Fruit fly (Drosophila melanogaster) whole organism, adult: ENCODE measurements around the gene CG6013.

ENCODE experiments used
- CG11617 ChIP-seq: fragments of 200-800 bp; sonication (Bioruptor generic); optimal IDR thresholded peaks from 2 replicates; lab custom pipeline; 2017; ENCODE audit warnings: mild to moderate bottlenecking, missing biosample characterization, missing genetic modification reagents, missing genetic modification characterization
- CG12768 ChIP-seq: fragments of 200-800 bp; sonication (Bioruptor generic); optimal IDR thresholded peaks from 2 replicates; lab custom pipeline; 2017; ENCODE audit warnings: missing biosample characterization, missing genetic modification characterization, mild to moderate bottlenecking, moderate library complexity, missing genetic modification reagents
- CG14711 ChIP-seq: fragments of 200-800 bp; sonication (Bioruptor generic); optimal IDR thresholded peaks from 2 replicates; lab custom pipeline; 2018; ENCODE audit warnings: missing biosample characterization, mild to moderate bottlenecking, missing genetic modification characterization, moderate library complexity
- CG1620 ChIP-seq: fragments of 200-800 bp; sonication (Bioruptor generic); optimal IDR thresholded peaks from 2 replicates; lab custom pipeline; 2016; ENCODE audit warnings: missing biosample characterization, missing genetic modification characterization
- CG33017 ChIP-seq: fragments of 200-800 bp; sonication (Bioruptor generic); optimal IDR thresholded peaks from 2 replicates; lab custom pipeline; 2018; ENCODE audit warnings: missing biosample characterization, mild to moderate bottlenecking, missing genetic modification characterization, moderate library complexity
- CG5204 ChIP-seq: fragments of 200-800 bp; sonication (Bioruptor generic); optimal IDR thresholded peaks from 2 replicates; lab custom pipeline; 2016; ENCODE audit warnings: missing biosample characterization, missing genetic modification characterization
- CG7045 ChIP-seq: fragments of 200-800 bp; sonication (Bioruptor generic); optimal IDR thresholded peaks from 2 replicates; lab custom pipeline; 2017; ENCODE audit warnings: missing biosample characterization, mild to moderate bottlenecking, missing genetic modification characterization
- CG7101 ChIP-seq: fragments of 200-800 bp; sonication (Bioruptor generic); optimal IDR thresholded peaks from 2 replicates; lab custom pipeline; 2018; ENCODE audit warnings: missing biosample characterization, mild to moderate bottlenecking, missing genetic modification characterization, moderate library complexity
- Clk ChIP-seq: fragments of 200-800 bp; sonication (Bioruptor generic); optimal IDR thresholded peaks from 2 replicates; lab custom pipeline; 2017; ENCODE audit warnings: missing biosample characterization, missing genetic modification characterization
- Crg-1 ChIP-seq: fragments of 200-800 bp; sonication (Bioruptor generic); optimal IDR thresholded peaks from 2 replicates; lab custom pipeline; 2016; ENCODE audit warnings: missing biosample characterization, missing genetic modification characterization
- Hr96 ChIP-seq: fragments of 200-800 bp; sonication (Bioruptor generic); optimal IDR thresholded peaks from 2 replicates; lab custom pipeline; 2016; ENCODE audit warnings: missing biosample characterization, missing genetic modification characterization
- Mnt ChIP-seq: fragments of 200-800 bp; sonication (Bioruptor generic); optimal IDR thresholded peaks from 2 replicates; lab custom pipeline; 2016; ENCODE audit warnings: missing biosample characterization, mild to moderate bottlenecking, missing genetic modification characterization
- bab1 ChIP-seq: fragments of 200-800 bp; sonication (Bioruptor generic); optimal IDR thresholded peaks from 3 replicates; lab custom pipeline; 2019; ENCODE audit warnings: missing biosample characterization, mild to moderate bottlenecking, missing genetic modification characterization, moderate library complexity
- cic ChIP-seq: fragments of 200-800 bp; sonication (Bioruptor generic); optimal IDR thresholded peaks from 2 replicates; lab custom pipeline; 2017; ENCODE audit warnings: missing biosample characterization, mild to moderate bottlenecking, missing genetic modification characterization, moderate library complexity
- cnc ChIP-seq, 2 experiments: fragments of >200 bp; optimal IDR thresholded peaks; 2 replicates each; lab custom pipeline; 2017
- kay ChIP-seq: fragments of 200-800 bp; sonication (Bioruptor generic); peaks from one replicate; lab custom pipeline; 2016; ENCODE audit warnings: missing biosample characterization, missing genetic modification characterization, borderline replicate concordance
- ovo ChIP-seq: fragments of 200-800 bp; sonication (Bioruptor generic); optimal IDR thresholded peaks from 2 replicates; lab custom pipeline; 2016; ENCODE audit warnings: missing biosample characterization, missing genetic modification characterization
- pad ChIP-seq: fragments of 200-800 bp; sonication (Bioruptor generic); optimal IDR thresholded peaks from 3 replicates; lab custom pipeline; 2017; ENCODE audit warnings: missing biosample characterization, missing genetic modification characterization, mild to moderate bottlenecking, moderate library complexity, missing genetic modification reagents
- tj ChIP-seq: fragments of 200-800 bp; sonication (Bioruptor generic); optimal IDR thresholded peaks from 3 replicates; lab custom pipeline; 2017; ENCODE audit warnings: missing biosample characterization, mild to moderate bottlenecking, missing genetic modification characterization, moderate library complexity
- toe ChIP-seq: fragments of 200-800 bp; sonication (Bioruptor generic); optimal IDR thresholded peaks from 2 replicates; lab custom pipeline; 2016; ENCODE audit warnings: missing biosample characterization, missing genetic modification characterization

The CG6013 gene

DNA sequence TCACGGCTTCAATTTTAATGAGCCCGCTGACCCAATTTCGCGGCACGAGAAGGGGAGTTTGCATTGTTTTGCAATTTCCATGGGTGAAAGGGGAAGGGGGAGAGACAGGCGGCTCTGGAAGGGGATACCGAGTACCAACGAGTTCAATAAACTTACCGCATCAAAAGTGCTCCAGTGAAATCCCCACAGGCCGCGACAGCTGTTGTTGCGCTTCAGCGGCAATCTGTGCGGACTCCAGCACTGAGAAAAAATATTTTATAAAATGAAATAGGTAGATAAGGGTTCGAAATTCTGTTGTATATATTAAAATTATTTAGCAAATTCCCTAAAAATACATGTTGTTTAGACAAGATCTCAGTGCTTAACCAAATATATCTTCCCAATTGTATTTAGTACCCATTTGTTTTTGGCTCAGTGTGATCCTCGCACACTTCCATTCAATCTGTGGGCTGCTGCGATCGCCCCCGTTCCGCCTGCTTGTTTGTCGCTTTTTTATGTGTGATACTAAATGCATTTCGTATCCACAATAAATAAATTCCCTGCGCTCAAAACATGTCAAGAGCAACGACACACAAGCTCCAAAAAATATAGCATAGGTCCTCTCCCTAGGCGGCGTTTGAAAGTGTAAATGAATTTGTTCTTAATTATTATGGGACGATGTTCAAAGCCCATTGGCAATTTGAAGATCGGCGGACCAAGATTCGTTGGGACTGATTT, 35.6 kb upstream of the CG6013 start:
- TF ChIP-seq toe (GFP tag; lab: Kevin White, UChicago) (no peak), kay (GFP tag; lab: Kevin White, UChicago) (peak; percentile 18), tj (no peak)

DNA sequence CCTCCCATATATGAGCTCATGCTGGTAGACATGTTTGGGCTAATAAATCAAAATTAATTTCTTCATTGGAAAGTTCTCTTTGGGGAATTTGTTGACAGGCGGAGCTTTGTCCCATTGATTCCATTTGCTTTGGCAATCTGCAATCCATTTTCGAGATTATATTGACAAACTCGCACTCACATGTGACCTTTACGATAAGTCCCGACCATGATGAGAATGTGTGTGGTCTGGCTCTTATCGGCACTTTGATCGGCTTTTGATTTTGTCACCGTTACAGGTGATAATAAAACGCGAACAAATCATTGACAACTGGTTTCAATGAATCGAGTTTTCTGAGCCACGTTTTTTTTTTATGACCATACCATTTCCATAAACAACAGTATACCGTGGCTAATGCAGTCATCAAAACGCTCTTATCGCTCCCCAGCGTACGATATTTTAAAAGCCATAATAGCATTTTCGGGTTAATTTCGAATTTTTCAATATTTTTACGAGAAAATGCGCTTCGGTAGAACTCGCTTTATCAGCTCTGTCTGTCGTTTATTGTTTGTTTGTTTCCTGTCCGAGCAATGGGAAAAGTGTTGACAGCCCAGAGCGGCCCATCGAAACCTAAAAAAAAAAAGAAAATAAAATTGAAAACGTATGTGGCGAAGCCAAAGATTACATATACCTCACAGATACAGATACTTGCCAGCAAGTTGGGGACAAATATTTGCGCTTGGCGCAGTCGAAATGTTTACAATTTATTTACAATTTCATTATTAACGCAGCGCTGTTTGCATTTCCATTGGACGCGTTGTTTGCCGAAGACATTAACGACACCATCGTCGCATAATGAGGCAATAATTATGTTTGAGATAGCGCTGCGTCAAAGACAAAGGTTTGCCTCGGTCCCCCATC, 33.7 kb upstream of the CG6013 start:
- TF ChIP-seq Hr96 (GFP tag; lab: Kevin White, UChicago) (no peak), cnc (optimal IDR thresholded peaks at IDR 0.05; lab: Kevin White, UChicago) (no peak), pad (GFP tag; lab: Kevin White, UChicago) (no peak), CG7101 (tag; lab: Kevin White, UChicago) (peak; percentile 23), CG14711 (tag; lab: Kevin White, UChicago) (no peak), tj (no peak), Clk (GFP tag; lab: Kevin White, UChicago) (no peak), CG5204 (GFP tag; lab: Kevin White, UChicago) (no peak), CG7045 (GFP tag; lab: Kevin White, UChicago) (no peak), ovo (GFP tag; lab: Kevin White, UChicago) (peak; percentile 20), CG1620 (GFP tag; lab: Kevin White, UChicago) (no peak), cic (GFP tag; lab: Kevin White, UChicago) (no peak), Crg-1 (GFP tag; lab: Kevin White, UChicago) (no peak), bab1 (no peak), CG33017 (tag; lab: Kevin White, UChicago) (no peak), kay (GFP tag; lab: Kevin White, UChicago) (peak; percentile 43), CG12768 (GFP tag; lab: Kevin White, UChicago) (no peak), Mnt (GFP tag; lab: Kevin White, UChicago) (no peak), CG11617 (peak; percentile 13), toe (GFP tag; lab: Kevin White, UChicago) (no peak)

DNA sequence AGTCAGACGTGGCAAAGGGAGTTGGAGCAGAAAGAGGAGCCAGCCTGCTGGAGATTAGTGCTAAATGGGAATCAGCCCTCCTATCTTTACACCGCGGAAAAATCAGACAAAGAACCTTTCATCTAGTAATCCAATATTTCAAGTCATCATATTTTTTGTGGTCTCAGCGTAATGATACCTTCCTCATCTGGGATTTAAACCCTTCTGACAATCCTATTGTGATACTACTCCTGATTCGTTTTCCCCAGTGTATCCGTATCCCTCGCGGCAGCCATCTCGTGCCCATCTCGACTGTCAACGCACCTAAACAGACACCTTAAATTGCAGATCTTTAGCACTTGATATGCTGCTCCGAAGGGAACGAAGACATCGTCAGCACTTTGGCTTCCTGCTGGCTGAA, 32.9 kb upstream of the CG6013 start:
- TF ChIP-seq Mnt (GFP tag; lab: Kevin White, UChicago) (no peak), cic (GFP tag; lab: Kevin White, UChicago) (no peak), CG33017 (tag; lab: Kevin White, UChicago) (no peak), CG7101 (tag; lab: Kevin White, UChicago) (no peak), kay (GFP tag; lab: Kevin White, UChicago) (no peak), CG14711 (tag; lab: Kevin White, UChicago) (no peak), cnc (optimal IDR thresholded peaks at IDR 0.05; lab: Kevin White, UChicago) (no peak), CG7045 (GFP tag; lab: Kevin White, UChicago) (no peak), bab1 (no peak), CG11617 (no peak), Hr96 (GFP tag; lab: Kevin White, UChicago) (no peak), Crg-1 (GFP tag; lab: Kevin White, UChicago) (no peak), toe (GFP tag; lab: Kevin White, UChicago) (no peak), CG5204 (GFP tag; lab: Kevin White, UChicago) (no peak)

DNA sequence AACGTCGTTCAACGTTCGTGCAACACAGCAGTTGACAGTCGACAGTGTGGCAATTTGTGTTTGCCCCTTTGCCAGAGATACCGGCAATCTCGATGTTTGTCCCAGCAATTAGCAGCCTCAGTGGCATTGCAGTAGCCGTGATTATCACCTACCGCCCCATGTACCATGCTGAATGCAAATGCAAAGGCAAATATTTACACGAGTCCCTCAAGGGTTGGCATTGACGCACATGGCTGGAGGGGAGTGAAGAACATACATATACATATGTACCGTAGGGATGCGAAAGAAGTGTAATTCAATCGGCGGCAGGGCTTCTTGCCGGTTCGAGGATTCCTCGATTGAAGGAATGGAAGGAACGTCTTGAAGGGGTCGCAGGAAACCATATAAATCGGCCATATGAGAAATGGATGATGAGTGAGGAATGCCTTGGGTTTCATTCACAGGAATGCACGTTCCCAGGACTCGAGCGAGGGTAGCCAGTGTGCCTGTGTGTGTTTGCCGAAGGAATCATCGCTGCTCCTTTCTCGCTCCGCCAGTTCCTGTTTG, 31.3 kb upstream of the CG6013 start:
- TF ChIP-seq CG7101 (tag; lab: Kevin White, UChicago) (no peak), CG1620 (GFP tag; lab: Kevin White, UChicago) (no peak), ovo (GFP tag; lab: Kevin White, UChicago) (no peak), pad (GFP tag; lab: Kevin White, UChicago) (no peak), toe (GFP tag; lab: Kevin White, UChicago) (no peak), CG11617 (no peak), Crg-1 (GFP tag; lab: Kevin White, UChicago) (no peak), cnc (optimal IDR thresholded peaks at IDR 0.05; lab: Kevin White, UChicago) (no peak), kay (GFP tag; lab: Kevin White, UChicago) (no peak), Mnt (GFP tag; lab: Kevin White, UChicago) (no peak), cic (GFP tag; lab: Kevin White, UChicago) (no peak), tj (no peak), CG7045 (GFP tag; lab: Kevin White, UChicago) (no peak), Clk (GFP tag; lab: Kevin White, UChicago) (no peak), CG33017 (tag; lab: Kevin White, UChicago) (no peak), CG12768 (GFP tag; lab: Kevin White, UChicago) (no peak), bab1 (no peak)

DNA sequence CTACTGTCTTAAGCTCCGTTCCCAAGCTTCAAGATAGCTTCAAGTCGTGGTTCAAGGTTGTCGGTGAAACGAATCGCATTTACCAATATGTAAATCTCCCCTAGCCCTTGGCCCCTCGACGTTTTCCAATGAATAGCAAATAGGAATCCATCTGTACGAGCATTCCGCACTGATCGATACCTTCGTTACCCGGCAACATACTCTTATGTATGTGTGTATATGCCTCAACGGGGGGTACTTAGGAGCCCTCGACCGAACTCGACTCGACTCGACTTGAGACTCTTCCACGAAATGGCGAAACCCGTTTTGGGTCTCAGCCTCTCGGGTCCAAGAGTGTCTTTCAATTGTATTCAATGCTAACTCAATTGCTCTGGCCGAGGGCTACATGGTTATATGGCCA, 29.6 kb upstream of the CG6013 start:
- no peak for TF ChIP-seq cic (GFP tag; lab: Kevin White, UChicago)
- TF ChIP-seq Crg-1 (GFP tag; lab: Kevin White, UChicago), result no peak
- TF ChIP-seq CG14711 (tag; lab: Kevin White, UChicago), result no peak
- TF ChIP-seq CG7045 (GFP tag; lab: Kevin White, UChicago), result no peak
- TF ChIP-seq CG5204 (GFP tag; lab: Kevin White, UChicago), result no peak
- TF ChIP-seq CG11617, result no peak
- no peak for TF ChIP-seq ovo (GFP tag; lab: Kevin White, UChicago)
- TF ChIP-seq CG12768 (GFP tag; lab: Kevin White, UChicago), result no peak
- TF ChIP-seq CG33017 (tag; lab: Kevin White, UChicago), result no peak
- TF ChIP-seq Clk (GFP tag; lab: Kevin White, UChicago), result no peak
- TF ChIP-seq tj, result no peak
